In genomic region chr2L:21038723-21039122, dm6 we compare ENCODE assay signal across 2 fruit fly cellular contexts.
TF ChIP-seq lines count a peak whose summit lies in the region.

No protein-coding gene starts in this region.

TF ChIP-seq in whole organism, embryonic, 481 proteins besides CTCF, POLR2A, EP300 and RAD21 (continued from another document and continues in another):
- TF ChIP-seq ase (GFP tag; IDR thresholded peaks at IDR 0.05; lab: Robert Waterston, UW) (0 out of 3 replicates have a peak, but pooled peaks have one; percentile 31), CG10654 (GFP tag; optimal IDR thresholded peaks at IDR 0.05; lab: Kevin White, UChicago) (peak; percentile 38), CG7839 (tag; optimal IDR thresholded peaks at IDR 0.05; lab: Kevin White, UChicago) (peak; percentile 77), CG3726 (GFP tag; IDR thresholded peaks at IDR 0.05; lab: Robert Waterston, UW) (no peak), sima (GFP tag; optimal IDR thresholded peaks at IDR 0.05; lab: Kevin White, UChicago) (peak; percentile 4), CG3847 (GFP tag; IDR thresholded peaks at IDR 0.05; lab: Robert Waterston, UW) (peak; percentile 35; the same call in 1 of the 2 replicates), lmd (GFP tag; IDR thresholded peaks at IDR 0.05; lab: Robert Waterston, UW) (peak; percentile 71), stc (GFP tag; IDR thresholded peaks at IDR 0.05; lab: Robert Waterston, UW) (0 out of 2 replicates have a peak, but pooled peaks have one; percentile 19), Dll (GFP tag; IDR thresholded peaks at IDR 0.05; lab: Robert Waterston, UW; ENCODE audit: partially characterized antibody) (no peak), CG12071 (GFP tag; optimal IDR thresholded peaks at IDR 0.05; lab: Kevin White, UChicago) (peak; percentile 69), chm (GFP tag; IDR thresholded peaks at IDR 0.05; lab: Robert Waterston, UW) (peak; percentile 65; the same call in 1 of the 2 replicates), wek (GFP tag; optimal IDR thresholded peaks at IDR 0.05; lab: Kevin White, UChicago) (no peak), CG9876 (GFP tag; optimal IDR thresholded peaks at IDR 0.05; lab: Kevin White, UChicago) (no peak), bcd (GFP tag; optimal IDR thresholded peaks at IDR 0.05; lab: Kevin White, UChicago) (peak; percentile 67), nerfin-1 (tag; optimal IDR thresholded peaks at IDR 0.05; lab: Kevin White, UChicago) (peak; percentile 11), CG9797 (GFP tag; optimal IDR thresholded peaks at IDR 0.05; lab: Kevin White, UChicago) (no peak), Six4 (GFP tag; optimal IDR thresholded peaks at IDR 0.05; lab: Kevin White, UChicago) (peak; percentile 51), kay (GFP tag; optimal IDR thresholded peaks at IDR 0.05; lab: Kevin White, UChicago) (peak; percentile 60), CG17568 (GFP tag; optimal IDR thresholded peaks at IDR 0.05; lab: Kevin White, UChicago) (peak; percentile 43), usp (GFP tag; optimal IDR thresholded peaks at IDR 0.05; lab: Kevin White, UChicago) (no peak), Atf-2 (GFP tag; optimal IDR thresholded peaks at IDR 0.05; lab: Kevin White, UChicago) (peak; percentile 49), Ada2b (GFP tag; IDR thresholded peaks at IDR 0.05; lab: Robert Waterston, UW) (peak; percentile 41; the same call in 1 of the 2 replicates), CHES-1-like (GFP tag; optimal IDR thresholded peaks at IDR 0.05; lab: Kevin White, UChicago) (peak; percentile 44), yki (optimal IDR thresholded peaks at IDR 0.05; lab: Kevin White, UChicago) (no peak), fd96Cb (tag; optimal IDR thresholded peaks at IDR 0.05; lab: Kevin White, UChicago) (peak; percentile 71), MESR4 (GFP tag; optimal IDR thresholded peaks at IDR 0.05; lab: Kevin White, UChicago) (no peak), CG14441 (GFP tag; IDR thresholded peaks at IDR 0.05; lab: Robert Waterston, UW) (peak; percentile 77), CoRest (tag; optimal IDR thresholded peaks at IDR 0.05; lab: Kevin White, UChicago) (peak; percentile 68), CG13624 (GFP tag; optimal IDR thresholded peaks at IDR 0.05; lab: Kevin White, UChicago) (peak; percentile 67), Gug (GFP tag; IDR thresholded peaks at IDR 0.05; lab: Robert Waterston, UW) (peak; percentile 46; the same call in 2 of the 4 replicates), Doc3 (GFP tag; IDR thresholded peaks at IDR 0.05; lab: Robert Waterston, UW; ENCODE audit: partially characterized antibody) (no peak), CG10321 (GFP tag; IDR thresholded peaks at IDR 0.05; lab: Robert Waterston, UW) (0 out of 2 replicates have a peak, but pooled peaks have one; percentile 23), CG15514 (GFP tag; optimal IDR thresholded peaks at IDR 0.05; lab: Kevin White, UChicago) (peak; percentile 49), CG2712 (tag; optimal IDR thresholded peaks at IDR 0.05; lab: Kevin White, UChicago) (peak; percentile 47), Max (GFP tag; optimal IDR thresholded peaks at IDR 0.05; lab: Kevin White, UChicago) (peak; percentile 21), CG8944 (GFP tag; optimal IDR thresholded peaks at IDR 0.05; lab: Kevin White, UChicago) (peak; percentile 46), ato (GFP tag; IDR thresholded peaks at IDR 0.05; lab: Robert Waterston, UW; ENCODE audit: partially characterized antibody) (no peak), CG31365 (tag; optimal IDR thresholded peaks at IDR 0.05; lab: Kevin White, UChicago) (peak; percentile 21), CG1233 (GFP tag; optimal IDR thresholded peaks at IDR 0.05; lab: Kevin White, UChicago) (peak; percentile 53), zfh1 (GFP tag; IDR thresholded peaks at IDR 0.05; lab: Robert Waterston, UW) (peak; percentile 72), zen (tag; optimal IDR thresholded peaks at IDR 0.05; lab: Kevin White, UChicago) (peak; percentile 46), stwl (tag; optimal IDR thresholded peaks at IDR 0.05; lab: Kevin White, UChicago) (no peak), z (GFP tag; IDR thresholded peaks at IDR 0.05; lab: Robert Waterston, UW) (no peak), tna (GFP tag; IDR thresholded peaks at IDR 0.05; lab: Robert Waterston, UW; ENCODE audit: partially characterized antibody) (no peak), ind (GFP tag; optimal IDR thresholded peaks at IDR 0.05; lab: Kevin White, UChicago) (peak; percentile 66), croc (GFP tag; conservative IDR thresholded peaks at IDR 0.05; lab: Robert Waterston, UW) (peak; percentile 32; the same call in 1 of the 3 replicates), BtbVII (GFP tag; optimal IDR thresholded peaks at IDR 0.05; lab: Kevin White, UChicago) (peak; percentile 55), Adf1 (GFP tag; IDR thresholded peaks at IDR 0.05; lab: Robert Waterston, UW) (peak; percentile 34; the same call in 1 of the 2 replicates), pzg (GFP tag; optimal IDR thresholded peaks at IDR 0.05; lab: Kevin White, UChicago) (no peak), repo (GFP tag; optimal IDR thresholded peaks at IDR 0.05; lab: Kevin White, UChicago) (peak; percentile 5), CG18476 (GFP tag; optimal IDR thresholded peaks at IDR 0.05; lab: Kevin White, UChicago) (peak; percentile 43), abd-A (tag; optimal IDR thresholded peaks at IDR 0.05; lab: Kevin White, UChicago) (no peak), danr (GFP tag; IDR thresholded peaks at IDR 0.05; lab: Robert Waterston, UW) (no peak), Tbp (GFP tag; optimal IDR thresholded peaks at IDR 0.05; lab: Kevin White, UChicago) (no peak), CG3995 (GFP tag; optimal IDR thresholded peaks at IDR 0.05; lab: Kevin White, UChicago) (no peak), Dek (tag; optimal IDR thresholded peaks at IDR 0.05; lab: Kevin White, UChicago) (peak; percentile 21), CG5953 (GFP tag; IDR thresholded peaks at IDR 0.05; lab: Robert Waterston, UW) (0 out of 2 replicates have a peak, but pooled peaks have one; percentile 17), sens-2 (GFP tag; IDR thresholded peaks at IDR 0.05; lab: Robert Waterston, UW) (no peak), HLH54F (GFP tag; optimal IDR thresholded peaks at IDR 0.05; lab: Kevin White, UChicago) (peak; percentile 42), disco-r (GFP tag; optimal IDR thresholded peaks at IDR 0.05; lab: Kevin White, UChicago) (no peak), unc-4 (GFP tag; IDR thresholded peaks at IDR 0.05; lab: Robert Waterston, UW; ENCODE audit: partially characterized antibody) (no peak), CG4328 (GFP tag; optimal IDR thresholded peaks at IDR 0.05; lab: Kevin White, UChicago) (no peak), onecut (GFP tag; IDR thresholded peaks at IDR 0.05; lab: Robert Waterston, UW) (peak; percentile 12; the same call in 1 of the 2 replicates)

TF ChIP-seq in whole organism, prepupa, 60 proteins besides CTCF, POLR2A, EP300 and RAD21 (continued from another document):
- TF ChIP-seq Eip75B (GFP tag; optimal IDR thresholded peaks at IDR 0.05; lab: Kevin White, UChicago) (peak; percentile 24), topi (GFP tag; optimal IDR thresholded peaks at IDR 0.05; lab: Kevin White, UChicago) (peak; percentile 32), dac (GFP tag; optimal IDR thresholded peaks at IDR 0.05; lab: Kevin White, UChicago) (no peak), CG8119 (GFP tag; IDR thresholded peaks at IDR 0.05; lab: Robert Waterston, UW) (peak; percentile 32; the same call in 1 of the 3 replicates), Sox14 (GFP tag; optimal IDR thresholded peaks at IDR 0.05; lab: Kevin White, UChicago) (peak; percentile 10), spab (GFP tag; optimal IDR thresholded peaks at IDR 0.05; lab: Kevin White, UChicago) (no peak), achi (GFP tag; optimal IDR thresholded peaks at IDR 0.05; lab: Kevin White, UChicago) (peak; percentile 3), acj6 (GFP tag; optimal IDR thresholded peaks at IDR 0.05; lab: Kevin White, UChicago) (no peak), CG32006 (GFP tag; optimal IDR thresholded peaks at IDR 0.05; lab: Kevin White, UChicago) (no peak), CG34406 (GFP tag; optimal IDR thresholded peaks at IDR 0.05; lab: Kevin White, UChicago) (no peak), vri (GFP tag; optimal IDR thresholded peaks at IDR 0.05; lab: Kevin White, UChicago) (no peak), CG15336 (GFP tag; IDR thresholded peaks at IDR 0.05; lab: Robert Waterston, UW) (peak; percentile 44; the same call in 1 of the 2 replicates), OdsH (GFP tag; optimal IDR thresholded peaks at IDR 0.05; lab: Kevin White, UChicago) (peak; percentile 44), CG10669 (GFP tag; optimal IDR thresholded peaks at IDR 0.05; lab: Kevin White, UChicago) (peak; percentile 15), CG6792 (GFP tag; optimal IDR thresholded peaks at IDR 0.05; lab: Kevin White, UChicago) (peak; percentile 28), Sox102F (GFP tag; optimal IDR thresholded peaks at IDR 0.05; lab: Kevin White, UChicago) (peak; percentile 35), Smox (GFP tag; optimal IDR thresholded peaks at IDR 0.05; lab: Kevin White, UChicago) (peak; percentile 28), CG1621 (tag; optimal IDR thresholded peaks at IDR 0.05; lab: Kevin White, UChicago) (no peak), Eip78C (GFP tag; lab: Kevin White, UChicago) (peak; percentile 78), CG16779 (tag; optimal IDR thresholded peaks at IDR 0.05; lab: Kevin White, UChicago) (no peak), CG4318 (GFP tag; optimal IDR thresholded peaks at IDR 0.05; lab: Kevin White, UChicago) (no peak), CG6163 (GFP tag; IDR thresholded peaks at IDR 0.05; lab: Robert Waterston, UW) (0 out of 3 replicates have a peak, but pooled peaks have one; percentile 22), CG31627 (GFP tag; optimal IDR thresholded peaks at IDR 0.05; lab: Kevin White, UChicago) (no peak), CG11902 (GFP tag; optimal IDR thresholded peaks at IDR 0.05; lab: Kevin White, UChicago) (no peak), svp (GFP tag; lab: Kevin White, UChicago) (no peak), CG6808 (GFP tag; optimal IDR thresholded peaks at IDR 0.05; lab: Kevin White, UChicago) (no peak), CG8319 (GFP tag; optimal IDR thresholded peaks at IDR 0.05; lab: Kevin White, UChicago) (no peak), lz (GFP tag; optimal IDR thresholded peaks at IDR 0.05; lab: Kevin White, UChicago) (peak; percentile 20), CG9139 (GFP tag; optimal IDR thresholded peaks at IDR 0.05; lab: Kevin White, UChicago) (no peak), CG8632 (GFP tag; optimal IDR thresholded peaks at IDR 0.05; lab: Kevin White, UChicago) (peak; percentile 33), Ets96B (tag; optimal IDR thresholded peaks at IDR 0.05; lab: Kevin White, UChicago) (no peak), fd59A (GFP tag; optimal IDR thresholded peaks at IDR 0.05; lab: Kevin White, UChicago) (no peak), eg (GFP tag; IDR thresholded peaks at IDR 0.05; lab: Robert Waterston, UW) (peak; percentile 52; the same call in 2 of the 3 replicates), CG6276 (GFP tag; optimal IDR thresholded peaks at IDR 0.05; lab: Kevin White, UChicago) (peak; percentile 14), CG10631 (GFP tag; optimal IDR thresholded peaks at IDR 0.05; lab: Kevin White, UChicago) (no peak), Lpt (GFP tag; optimal IDR thresholded peaks at IDR 0.05; lab: Kevin White, UChicago) (no peak), salr (GFP tag; optimal IDR thresholded peaks at IDR 0.05; lab: Kevin White, UChicago) (no peak)
TF ChIP-seq in whole organism, prepupa: peak in this region for 27.
